Worm (Caenorhabditis elegans) whole organism, L1 larva: ENCODE measurements around the gene C17B7.9.
A peak's percentile ranks its signal among the peaks of the same experiment; 100 is the strongest.

Experiments used
- C04F5.9 ChIP-seq: sonication (generic microtip); optimal IDR thresholded peaks from 2 replicates; lab custom pipeline; 2016; ENCODE audit warnings: missing genetic modification characterization, missing compliant biosample characterization
- F16B12.6 ChIP-seq: fragments of 150-350 bp; optimal IDR thresholded peaks from 2 replicates; lab custom pipeline; 2014; ENCODE audit warnings: missing biosample characterization, missing genetic modification characterization
- Y116A8C.19 ChIP-seq: sonication (generic microtip); optimal IDR thresholded peaks from 2 replicates; lab custom pipeline; 2016; ENCODE audit warnings: missing compliant biosample characterization, missing genetic modification characterization, borderline replicate concordance
- aha-1 ChIP-seq: fragments of 150-350 bp; optimal IDR thresholded peaks from 2 replicates; lab custom pipeline; 2014; ENCODE audit warnings: missing biosample characterization, missing genetic modification characterization
- alr-1 ChIP-seq: fragments of 200-800 bp; sonication (Bioruptor generic); optimal IDR thresholded peaks from 2 replicates; lab custom pipeline; 2018; ENCODE audit warnings: borderline replicate concordance, mild to moderate bottlenecking, missing genetic modification characterization, missing compliant biosample characterization
- aly-2 ChIP-seq: fragments of 150-350 bp; optimal IDR thresholded peaks from 2 replicates; lab custom pipeline; 2014; ENCODE audit warnings: missing biosample characterization, missing genetic modification characterization
- ama-1 ChIP-seq: fragments of 150-350 bp; optimal IDR thresholded peaks from 2 replicates; lab custom pipeline; 2014
- ceh-8 ChIP-seq: fragments of 200-800 bp; sonication (Bioruptor generic); optimal IDR thresholded peaks from 2 replicates; lab custom pipeline; 2018; ENCODE audit warnings: mild to moderate bottlenecking, missing genetic modification characterization, moderate library complexity, missing compliant biosample characterization
- ceh-82 ChIP-seq, 3 experiments: fragments of 150-350 bp in 1 of 3; sonication (generic microtip) in 2 of 3; optimal IDR thresholded peaks; 2 replicates each; lab custom pipeline; 2014 to 2017; ENCODE audit warnings: missing biosample characterization in 3 of 3, missing genetic modification characterization in 3 of 3
- ces-1 ChIP-seq: fragments of 150-350 bp; optimal IDR thresholded peaks from 2 replicates; lab custom pipeline; 2014; ENCODE audit warnings: missing biosample characterization, missing genetic modification reagents, missing genetic modification characterization
- dsc-1 ChIP-seq: sonication (generic microtip); optimal IDR thresholded peaks from 2 replicates; lab custom pipeline; 2016; ENCODE audit warnings: mild to moderate bottlenecking, missing genetic modification characterization, missing compliant biosample characterization
- efl-1 ChIP-seq, 4 experiments: fragments of 150-350 bp; optimal IDR thresholded peaks in 3 of 4; peaks in 1 of 4; 1 replicate in 1 of 4; 2 replicates in 3 of 4; lab custom pipeline; 2014; ENCODE audit warnings: missing biosample characterization in 2 of 4, missing genetic modification characterization in 2 of 4, missing genetic modification reagents in 2 of 4
- efl-3 ChIP-seq: fragments of 200-800 bp; sonication (Bioruptor generic); optimal IDR thresholded peaks from 2 replicates; lab custom pipeline; 2018; ENCODE audit warnings: mild to moderate bottlenecking, missing genetic modification characterization, missing compliant biosample characterization
- ets-5 ChIP-seq: fragments of 200-800 bp; sonication (Bioruptor generic); IDR thresholded peaks from 2 replicates; pipeline ENCODE4 v1.3.6; 2022; ENCODE audit warnings: missing genetic modification characterization, missing compliant biosample characterization
- fkh-10 ChIP-seq: sonication (generic microtip); optimal IDR thresholded peaks from 2 replicates; lab custom pipeline; 2017; ENCODE audit warnings: missing biosample characterization, missing genetic modification reagents, missing genetic modification characterization
- fkh-8 ChIP-seq: sonication (generic microtip); optimal IDR thresholded peaks from 2 replicates; lab custom pipeline; 2016; ENCODE audit warnings: mild to moderate bottlenecking, missing genetic modification characterization, missing compliant biosample characterization
- grh-1 ChIP-seq: fragments of 200-800 bp; sonication (Bioruptor generic); IDR thresholded peaks from 2 replicates; pipeline ENCODE4 v1.3.6; 2022; ENCODE audit warnings: missing genetic modification reagents, missing genetic modification characterization, missing compliant biosample characterization
- hpl-2 ChIP-seq: fragments of 150-350 bp; optimal IDR thresholded peaks from 2 replicates; lab custom pipeline; 2014; ENCODE audit warnings: missing biosample characterization, missing genetic modification reagents, missing genetic modification characterization
- irx-1 ChIP-seq: sonication (generic microtip); optimal IDR thresholded peaks from 2 replicates; lab custom pipeline; 2016; ENCODE audit warnings: missing genetic modification characterization, missing compliant biosample characterization
- isw-1 ChIP-seq: fragments of 200-800 bp; sonication (Bioruptor generic); IDR thresholded peaks from 2 replicates; pipeline ENCODE4 v1.3.6; 2022; ENCODE audit warnings: missing genetic modification characterization, missing compliant biosample characterization
- jun-1 ChIP-seq: fragments of 150-350 bp; optimal IDR thresholded peaks from 2 replicates; lab custom pipeline; 2014; ENCODE audit warnings: missing biosample characterization, missing genetic modification reagents, missing genetic modification characterization
- lin-14 ChIP-seq: fragments of 200-800 bp; sonication (Bioruptor generic); optimal IDR thresholded peaks from 2 replicates; lab custom pipeline; 2018; ENCODE audit warnings: mild to moderate bottlenecking, missing genetic modification characterization, moderate library complexity, missing compliant biosample characterization
- lin-15B ChIP-seq: fragments of 150-350 bp; sonication (generic microtip); optimal IDR thresholded peaks from 3 replicates; lab custom pipeline; 2014; ENCODE audit warnings: missing biosample characterization, missing genetic modification characterization
- lin-39 ChIP-seq: fragments of 150-350 bp; optimal IDR thresholded peaks from 2 replicates; lab custom pipeline; 2014; ENCODE audit warnings: missing biosample characterization, missing genetic modification reagents, missing genetic modification characterization
- lir-3 ChIP-seq: sonication (generic microtip); optimal IDR thresholded peaks from 2 replicates; lab custom pipeline; 2016; ENCODE audit warnings: mild to moderate bottlenecking, missing genetic modification characterization, moderate library complexity, missing compliant biosample characterization; ENCODE audit not compliant: poor library complexity
- lsy-2 ChIP-seq, 2 experiments: fragments of 150-350 bp; optimal IDR thresholded peaks; 2 replicates each; lab custom pipeline; 2014; ENCODE audit warnings: missing biosample characterization in 2 of 2, missing genetic modification characterization in 2 of 2
- mdl-1 ChIP-seq, 2 experiments: fragments of 150-350 bp; optimal IDR thresholded peaks; 2 replicates each; lab custom pipeline; 2014 to 2017; ENCODE audit warnings: missing biosample characterization in 2 of 2, missing genetic modification characterization in 2 of 2, inconsistent platforms in 1 of 2
- mef-2 ChIP-seq: fragments of 150-350 bp; optimal IDR thresholded peaks from 2 replicates; lab custom pipeline; 2014; ENCODE audit warnings: missing biosample characterization, missing genetic modification characterization
- nhr-11 ChIP-seq: fragments of 150-350 bp; optimal IDR thresholded peaks from 2 replicates; lab custom pipeline; 2014; ENCODE audit warnings: missing biosample characterization, missing genetic modification characterization
- nhr-12 ChIP-seq: sonication (generic microtip); optimal IDR thresholded peaks from 2 replicates; lab custom pipeline; 2017; ENCODE audit warnings: missing biosample characterization, missing genetic modification characterization
- nhr-20 ChIP-seq: sonication (generic microtip); optimal IDR thresholded peaks from 2 replicates; lab custom pipeline; 2016; ENCODE audit warnings: mild to moderate bottlenecking, missing genetic modification characterization, missing compliant biosample characterization
- nhr-237 ChIP-seq: fragments of 150-350 bp; optimal IDR thresholded peaks from 2 replicates; lab custom pipeline; 2014; ENCODE audit warnings: missing biosample characterization, missing genetic modification characterization
- nhr-28 ChIP-seq: fragments of 150-350 bp; optimal IDR thresholded peaks from 2 replicates; lab custom pipeline; 2014; ENCODE audit warnings: missing biosample characterization, missing genetic modification characterization
- nhr-71 ChIP-seq: sonication (generic microtip); optimal IDR thresholded peaks from 2 replicates; lab custom pipeline; 2016; ENCODE audit warnings: mild to moderate bottlenecking, missing genetic modification characterization, moderate library complexity, missing compliant biosample characterization
- nhr-76 ChIP-seq: sonication (generic microtip); optimal IDR thresholded peaks from 2 replicates; lab custom pipeline; 2017; ENCODE audit warnings: missing biosample characterization, missing genetic modification characterization
- nhr-77 ChIP-seq: fragments of 150-350 bp; optimal IDR thresholded peaks from 2 replicates; lab custom pipeline; 2014; ENCODE audit warnings: missing biosample characterization, missing genetic modification characterization
- nhr-84 ChIP-seq: sonication (generic microtip); optimal IDR thresholded peaks from 2 replicates; lab custom pipeline; 2017; ENCODE audit warnings: missing biosample characterization, missing genetic modification characterization
- nhr-85 ChIP-seq: sonication (generic microtip); peaks from one replicate; lab custom pipeline; 2016; ENCODE audit warnings: missing genetic modification characterization, inconsistent platforms, missing compliant biosample characterization
- nhr-90 ChIP-seq: sonication (generic microtip); optimal IDR thresholded peaks from 2 replicates; lab custom pipeline; 2016; ENCODE audit warnings: mild to moderate bottlenecking, missing genetic modification characterization, missing compliant biosample characterization; ENCODE audit not compliant: poor library complexity
- pag-3 ChIP-seq: sonication (generic microtip); optimal IDR thresholded peaks from 2 replicates; lab custom pipeline; 2017; ENCODE audit warnings: missing genetic modification characterization, mild to moderate bottlenecking, missing compliant biosample characterization, antibody characterized with exemption, borderline replicate concordance; ENCODE audit not compliant: insufficient read depth
- pqm-1 ChIP-seq: sonication (generic microtip); optimal IDR thresholded peaks from 3 replicates; lab custom pipeline; 2017; ENCODE audit warnings: missing biosample characterization, missing genetic modification characterization
- rnt-1 ChIP-seq: sonication (generic microtip); optimal IDR thresholded peaks from 2 replicates; lab custom pipeline; 2016; ENCODE audit warnings: mild to moderate bottlenecking, missing genetic modification characterization, moderate library complexity, missing compliant biosample characterization
- skn-1 ChIP-seq: fragments of 150-350 bp; optimal IDR thresholded peaks from 2 replicates; lab custom pipeline; 2014; ENCODE audit warnings: missing biosample characterization, missing genetic modification characterization
- snpc-4 ChIP-seq: fragments of 150-350 bp; optimal IDR thresholded peaks from 2 replicates; lab custom pipeline; 2014; ENCODE audit warnings: missing biosample characterization, missing genetic modification characterization
- sptf-1 ChIP-seq: fragments of 150-350 bp; optimal IDR thresholded peaks from 2 replicates; lab custom pipeline; 2014; ENCODE audit warnings: missing biosample characterization, missing genetic modification characterization
- tbx-2 ChIP-seq: sonication (generic microtip); optimal IDR thresholded peaks from 2 replicates; lab custom pipeline; 2016; ENCODE audit warnings: missing genetic modification characterization, missing compliant biosample characterization
- tlp-1 ChIP-seq: fragments of 150-350 bp; optimal IDR thresholded peaks from 2 replicates; lab custom pipeline; 2014; ENCODE audit warnings: missing biosample characterization, missing genetic modification characterization
- unc-130 ChIP-seq: fragments of 150-350 bp; optimal IDR thresholded peaks from 2 replicates; lab custom pipeline; 2017; ENCODE audit warnings: missing biosample characterization, missing genetic modification characterization, inconsistent platforms
- unc-86 ChIP-seq: sonication (generic microtip); optimal IDR thresholded peaks from 2 replicates; lab custom pipeline; 2016; ENCODE audit warnings: missing genetic modification characterization, missing compliant biosample characterization
- unc-98 ChIP-seq: fragments of 200-800 bp; sonication (Bioruptor generic); IDR thresholded peaks from 2 replicates; pipeline ENCODE4 v1.3.6; 2022; ENCODE audit warnings: missing genetic modification characterization, missing compliant biosample characterization
- vab-15 ChIP-seq: sonication (generic microtip); optimal IDR thresholded peaks from 2 replicates; lab custom pipeline; 2017; ENCODE audit warnings: missing genotype, mild to moderate bottlenecking, missing genetic modification characterization, missing compliant biosample characterization
- zag-1 ChIP-seq: fragments of 150-350 bp; optimal IDR thresholded peaks from 2 replicates; lab custom pipeline; 2014; ENCODE audit warnings: missing biosample characterization, missing genetic modification characterization
- zip-4 ChIP-seq: fragments of 200-800 bp; sonication (Bioruptor generic); optimal IDR thresholded peaks from 2 replicates; lab custom pipeline; 2018; ENCODE audit warnings: mild to moderate bottlenecking, missing genetic modification characterization, moderate library complexity, missing compliant biosample characterization

Gene C17B7.9

DNA sequence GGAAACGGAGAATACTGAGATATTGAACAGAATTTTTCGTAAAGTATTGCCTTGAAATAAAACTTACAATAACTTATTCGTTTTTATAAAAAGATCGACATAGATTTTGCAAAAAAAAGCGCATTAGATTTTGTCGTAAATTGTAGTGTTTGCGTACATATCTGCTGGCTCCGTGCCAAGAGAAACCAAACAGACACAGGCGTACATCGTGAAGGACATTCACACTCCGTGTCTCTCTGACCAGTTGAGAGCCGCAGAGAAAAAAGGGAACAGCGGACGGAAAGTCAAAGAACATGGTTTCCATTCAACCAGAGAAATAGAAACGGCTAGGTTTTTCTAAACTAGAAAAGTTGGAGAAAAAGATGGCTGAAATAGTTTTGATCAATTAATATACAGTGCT is 16.6 kb downstream of the C17B7.9 start, which contains the start of gene arrd-19 (continued):
- TF ChIP-seq unc-130 = peak; percentile 63
- peak; percentile 98 for TF ChIP-seq lin-14
- peak; percentile 46 for TF ChIP-seq dsc-1 (tag; lab: Kevin White, UChicago)
- TF ChIP-seq ama-1 (lab: Kevin White, UChicago) = no peak
- TF ChIP-seq aha-1 (tag; lab: Kevin White, UChicago) = no peak
- TF ChIP-seq grh-1 (GFP tag; lab: Robert Waterston, UW) = peak; percentile 72
- TF ChIP-seq mef-2 (tag; lab: Kevin White, UChicago) = no peak
- TF ChIP-seq F16B12.6 (tag; lab: Kevin White, UChicago) = peak; percentile 86
- peak; percentile 72 for TF ChIP-seq nhr-77 (tag; lab: Kevin White, UChicago)
- peak; percentile 54 for TF ChIP-seq snpc-4 (tag; lab: Kevin White, UChicago)
- no peak for TF ChIP-seq alr-1 (tag; lab: Kevin White, UChicago)
- TF ChIP-seq nhr-84 (tag; lab: Kevin White, UChicago) = no peak
- TF ChIP-seq C04F5.9 = no peak
- TF ChIP-seq nhr-237 (tag; lab: Kevin White, UChicago) = no peak
- peak; percentile 29 for TF ChIP-seq jun-1
- no peak for TF ChIP-seq unc-98 (GFP tag; lab: Robert Waterston, UW)
- TF ChIP-seq nhr-76 (tag; lab: Kevin White, UChicago) = no peak
- peak; percentile 84 for TF ChIP-seq nhr-20 (tag; lab: Kevin White, UChicago)
- no peak for TF ChIP-seq nhr-12
- TF ChIP-seq efl-3 (GFP tag; lab: Kevin White, UChicago) = no peak
- TF ChIP-seq nhr-85 = peak; percentile 97
- TF ChIP-seq efl-1 (optimal IDR thresholded peaks at IDR 0.05; lab: Kevin White, UChicago) = peak; percentile 74 to 75
- peak; percentile 51 to 95 for TF ChIP-seq efl-1 (GFP tag; optimal IDR thresholded peaks at IDR 0.05 in 1 of 2; lab: Kevin White, UChicago)
- TF ChIP-seq Y116A8C.19 (tag; lab: Kevin White, UChicago) = no peak
- TF ChIP-seq lin-15B (tag; lab: Kevin White, UChicago) = peak; percentile 21
- TF ChIP-seq rnt-1 = peak; percentile 78
- TF ChIP-seq aly-2 = no peak
- TF ChIP-seq nhr-28 (tag; lab: Kevin White, UChicago) = no peak
- TF ChIP-seq zip-4 (GFP tag; lab: Kevin White, UChicago) = no peak
- TF ChIP-seq lin-39 (tag; lab: Kevin White, UChicago) = no peak
- TF ChIP-seq sptf-1 (tag; lab: Kevin White, UChicago) = no peak
- peak; percentile 39 for TF ChIP-seq unc-86 (tag; lab: Kevin White, UChicago)
- TF ChIP-seq hpl-2 = no peak
- peak; percentile 75 to 81 for TF ChIP-seq lsy-2 (tag; optimal IDR thresholded peaks at IDR 0.05; lab: Kevin White, UChicago)
- TF ChIP-seq nhr-90 (tag; lab: Kevin White, UChicago) = peak; percentile 34
- peak; percentile 52 for TF ChIP-seq skn-1 (tag; lab: Kevin White, UChicago)
- peak in 1 of 2 experiments; percentile 71 for TF ChIP-seq mdl-1 (tag; optimal IDR thresholded peaks at IDR 0.05; lab: Kevin White, UChicago)
- TF ChIP-seq ceh-82 (tag; optimal IDR thresholded peaks at IDR 0.05; lab: Kevin White, UChicago) = peak in 2 of 3 experiments; percentile 36 to 76
- TF ChIP-seq lir-3 (tag; lab: Kevin White, UChicago) = no peak
- no peak for TF ChIP-seq ces-1 (GFP tag; lab: Kevin White, UChicago)
- TF ChIP-seq pqm-1 (tag; lab: Kevin White, UChicago) = no peak
- no peak for TF ChIP-seq zag-1 (tag; lab: Kevin White, UChicago)
- no peak for TF ChIP-seq tlp-1 (tag; lab: Kevin White, UChicago)
- no peak for TF ChIP-seq nhr-11
- peak; percentile 88 for TF ChIP-seq nhr-71 (tag; lab: Kevin White, UChicago)
- TF ChIP-seq tbx-2 = peak; percentile 73
- no peak for TF ChIP-seq fkh-10 (GFP tag; lab: Kevin White, UChicago)
- peak; percentile 38; the same call in 1 of the 2 replicates for TF ChIP-seq isw-1 (GFP tag; lab: Robert Waterston, UW)
- no peak for TF ChIP-seq ets-5 (GFP tag; lab: Robert Waterston, UW)
- TF ChIP-seq pag-3 (tag; lab: Kevin White, UChicago) = peak; percentile 67
- TF ChIP-seq fkh-8 (tag; lab: Kevin White, UChicago) = peak; percentile 66
- no peak for TF ChIP-seq ceh-8 (GFP tag; lab: Kevin White, UChicago)
- TF ChIP-seq irx-1 (tag; lab: Kevin White, UChicago) = peak; percentile 58
- no peak for TF ChIP-seq vab-15 (tag; lab: Kevin White, UChicago)
